Worm (Caenorhabditis elegans) whole organism, L4/young adult: ENCODE measurements around the gene try-11.

Experiments
- W03F9.2 ChIP-seq: fragments of 150-350 bp; optimal IDR thresholded peaks from 2 replicates; lab custom pipeline; 2014; ENCODE audit warnings: missing biosample characterization, missing genetic modification characterization
- dao-5 ChIP-seq: sonication (generic microtip); optimal IDR thresholded peaks from 2 replicates; lab custom pipeline; 2016; ENCODE audit warnings: missing genotype, missing genetic modification characterization, moderate library complexity, missing compliant biosample characterization

- no peak for TF ChIP-seq dao-5
- TF ChIP-seq W03F9.2, result no peak
Observed at ce11 chrV:7439807-7440206, 11.7 kb upstream of the try-11 start, which contains the start of gene try-13.
